Worm (Caenorhabditis elegans): ENCODE results near the gene F36G3.3.

ce11 chrX:9756971-9757370 lies 41.7 kb upstream of the F36G3.3 start, which contains the start of gene T09B9.1:
- TF ChIP-seq mab-5 (tag; optimal IDR thresholded peaks at IDR 0.05) (no peak), nhr-11 (tag; optimal IDR thresholded peaks at IDR 0.05) (no peak), ztf-11 (tag; optimal IDR thresholded peaks at IDR 0.05) (no peak), fos-1 (tag; optimal IDR thresholded peaks at IDR 0.05) (no peak), R02D3.7 (tag; optimal IDR thresholded peaks at IDR 0.05) (no peak), peb-1 (tag; optimal IDR thresholded peaks at IDR 0.05) (no peak), unc-62 (GFP tag; optimal IDR thresholded peaks at IDR 0.05) (no peak), ZK546.5 (tag; optimal IDR thresholded peaks at IDR 0.05) (no peak)
